Fruit fly (Drosophila melanogaster): ENCODE measurements around the gene mRpS21.

The mRpS21 gene

DNA sequence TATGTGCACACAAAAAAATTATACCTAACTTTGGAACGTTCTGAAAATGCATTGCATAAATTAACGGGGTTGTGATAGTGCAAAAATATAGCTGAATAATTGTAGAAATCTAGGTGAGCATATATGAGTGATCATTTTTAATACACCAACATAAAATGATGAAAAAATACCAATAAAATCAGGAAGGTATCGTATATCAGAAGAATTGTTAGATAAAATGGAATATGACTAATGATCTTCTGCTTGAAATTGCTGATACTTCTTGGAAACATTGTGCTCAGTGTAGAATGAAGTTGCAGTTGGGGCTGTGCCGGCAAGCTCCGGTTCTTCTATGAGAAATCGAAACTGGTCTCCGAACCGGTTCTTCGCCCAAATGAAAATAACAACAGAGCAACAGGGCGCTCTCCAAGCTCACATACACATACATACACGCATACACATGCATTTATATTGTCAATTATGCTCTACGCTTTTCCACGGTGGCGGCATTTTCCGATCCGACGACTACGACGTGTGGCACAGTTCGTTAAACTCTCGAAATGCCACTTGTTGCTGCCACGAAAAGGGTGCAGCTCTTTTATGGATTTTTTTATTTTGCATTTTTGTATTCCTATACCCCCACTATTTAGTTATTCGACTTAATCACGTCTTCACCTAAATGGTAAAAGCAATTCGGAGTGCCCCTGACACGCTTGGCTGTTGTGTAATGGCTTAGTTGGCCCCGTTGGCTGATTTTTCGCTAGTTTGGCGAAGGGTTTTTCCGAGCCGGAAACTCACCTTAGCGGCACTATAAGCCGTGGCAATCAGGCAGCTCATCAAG lies 19.5 kb upstream of the mRpS21 start (continued):
- peak; percentile 88 for TF ChIP-seq CG9437 (GFP tag; optimal IDR thresholded peaks at IDR 0.05)
- peak; percentile 88 for TF ChIP-seq trem (tag; optimal IDR thresholded peaks at IDR 0.05)
- TF ChIP-seq CG3847 (GFP tag; IDR thresholded peaks at IDR 0.05): peak; percentile 78
- TF ChIP-seq ap (GFP tag; IDR thresholded peaks at IDR 0.05): peak; percentile 68
- peak; percentile 90 to 91 for TF ChIP-seq bsh (GFP tag; optimal IDR thresholded peaks at IDR 0.05)
- peak; percentile 75 for TF ChIP-seq CrebB (tag; optimal IDR thresholded peaks at IDR 0.05)
- TF ChIP-seq caup (GFP tag; optimal IDR thresholded peaks at IDR 0.05; ENCODE audit: severe bottlenecking): peak; percentile 84
- peak; percentile 84 for TF ChIP-seq CG13296 (GFP tag; optimal IDR thresholded peaks at IDR 0.05)
- peak; percentile 52 for TF ChIP-seq ab (GFP tag; optimal IDR thresholded peaks at IDR 0.05)
- peak; percentile 91 for TF ChIP-seq CG9727 (GFP tag; optimal IDR thresholded peaks at IDR 0.05)
- peak; percentile 90 for TF ChIP-seq CG13775 (GFP tag; optimal IDR thresholded peaks at IDR 0.05)
- peak; percentile 6 for TF ChIP-seq ac (GFP tag; optimal IDR thresholded peaks at IDR 0.05)
- TF ChIP-seq CG16779 (GFP tag; IDR thresholded peaks at IDR 0.05): peak; percentile 63; the same call in 1 of the 2 replicates
- TF ChIP-seq CG2120 (GFP tag; optimal IDR thresholded peaks at IDR 0.05): peak; percentile 92
- peak; percentile 79 for TF ChIP-seq her (GFP tag; optimal IDR thresholded peaks at IDR 0.05)
- no peak for TF ChIP-seq HLHmδ (GFP tag; optimal IDR thresholded peaks at IDR 0.05)
- no peak; the same call in 2 of the 3 replicates for TF ChIP-seq ken (GFP tag; IDR thresholded peaks at IDR 0.05)
- peak; percentile 58 for TF ChIP-seq NK7.1 (GFP tag; optimal IDR thresholded peaks at IDR 0.05)
- peak; percentile 83 for TF ChIP-seq CG4820 (GFP tag; optimal IDR thresholded peaks at IDR 0.05)
- peak; percentile 61 for TF ChIP-seq CG31388 (GFP tag; optimal IDR thresholded peaks at IDR 0.05)
- TF ChIP-seq bowl (GFP tag; IDR thresholded peaks at IDR 0.05): no peak
- peak; percentile 81 for TF ChIP-seq klu (GFP tag; IDR thresholded peaks at IDR 0.05)
- TF ChIP-seq Lpt (GFP tag; optimal IDR thresholded peaks at IDR 0.05): no peak
- TF ChIP-seq HLH4C (GFP tag; IDR thresholded peaks at IDR 0.05; ENCODE audit: partially characterized antibody): no peak
- TF ChIP-seq hbn (GFP tag; IDR thresholded peaks at IDR 0.05; ENCODE audit: partially characterized antibody): no peak
- peak; percentile 77 for TF ChIP-seq CG8281 (tag; optimal IDR thresholded peaks at IDR 0.05)
- TF ChIP-seq Camta (GFP tag; optimal IDR thresholded peaks at IDR 0.05): peak; percentile 89
- TF ChIP-seq CG34422 (GFP tag; IDR thresholded peaks at IDR 0.05): peak; percentile 85
- peak; percentile 84 for TF ChIP-seq nerfin-1 (tag; optimal IDR thresholded peaks at IDR 0.05)
- TF ChIP-seq Doc3 (GFP tag; IDR thresholded peaks at IDR 0.05; ENCODE audit: partially characterized antibody): no peak
- peak; percentile 69 for TF ChIP-seq CG17802 (tag; optimal IDR thresholded peaks at IDR 0.05)
- peak; percentile 65; the same call in 1 of the 2 replicates for TF ChIP-seq Taf1 (GFP tag; IDR thresholded peaks at IDR 0.05)
- TF ChIP-seq YL-1 (GFP tag; optimal IDR thresholded peaks at IDR 0.05): peak; percentile 3
- TF ChIP-seq sens-2 (GFP tag; IDR thresholded peaks at IDR 0.05): peak; percentile 75; the same call in 1 of the 2 replicates
- TF ChIP-seq Ssrp (tag; optimal IDR thresholded peaks at IDR 0.05): peak; percentile 92
- TF ChIP-seq CG15514 (GFP tag; optimal IDR thresholded peaks at IDR 0.05): peak; percentile 80
- peak; percentile 85 for TF ChIP-seq Six4 (GFP tag; optimal IDR thresholded peaks at IDR 0.05)
- peak; percentile 86 to 93 for TF ChIP-seq Hr51 (GFP tag; optimal IDR thresholded peaks at IDR 0.05)
- peak; percentile 71 for TF ChIP-seq dm (GFP tag; optimal IDR thresholded peaks at IDR 0.05)
- no peak for TF ChIP-seq lov (optimal IDR thresholded peaks at IDR 0.05)
- TF ChIP-seq lov (GFP tag; IDR thresholded peaks at IDR 0.05): no peak; the same call in 2 of the 3 replicates
- peak; percentile 94 for TF ChIP-seq CG2678 (tag; optimal IDR thresholded peaks at IDR 0.05)
- TF ChIP-seq CG7963 (GFP tag; IDR thresholded peaks at IDR 0.05; ENCODE audit: partially characterized antibody): no peak
- no peak for TF ChIP-seq aop (GFP tag; IDR thresholded peaks at IDR 0.05)
- TF ChIP-seq Atf3 (GFP tag; optimal IDR thresholded peaks at IDR 0.05): peak; percentile 87
- peak; percentile 80 for TF ChIP-seq Nf-YB (GFP tag; optimal IDR thresholded peaks at IDR 0.05)
- peak; percentile 80 for TF ChIP-seq fd3F (GFP tag; optimal IDR thresholded peaks at IDR 0.05)
- TF ChIP-seq CG10979 (tag; optimal IDR thresholded peaks at IDR 0.05): peak; percentile 93
